Fruit fly (Drosophila melanogaster): ENCODE results near the gene Lcp65Af.
A peak's percentile ranks its signal among the peaks of the same experiment; 100 is the strongest.

The Lcp65Af gene

DNA sequence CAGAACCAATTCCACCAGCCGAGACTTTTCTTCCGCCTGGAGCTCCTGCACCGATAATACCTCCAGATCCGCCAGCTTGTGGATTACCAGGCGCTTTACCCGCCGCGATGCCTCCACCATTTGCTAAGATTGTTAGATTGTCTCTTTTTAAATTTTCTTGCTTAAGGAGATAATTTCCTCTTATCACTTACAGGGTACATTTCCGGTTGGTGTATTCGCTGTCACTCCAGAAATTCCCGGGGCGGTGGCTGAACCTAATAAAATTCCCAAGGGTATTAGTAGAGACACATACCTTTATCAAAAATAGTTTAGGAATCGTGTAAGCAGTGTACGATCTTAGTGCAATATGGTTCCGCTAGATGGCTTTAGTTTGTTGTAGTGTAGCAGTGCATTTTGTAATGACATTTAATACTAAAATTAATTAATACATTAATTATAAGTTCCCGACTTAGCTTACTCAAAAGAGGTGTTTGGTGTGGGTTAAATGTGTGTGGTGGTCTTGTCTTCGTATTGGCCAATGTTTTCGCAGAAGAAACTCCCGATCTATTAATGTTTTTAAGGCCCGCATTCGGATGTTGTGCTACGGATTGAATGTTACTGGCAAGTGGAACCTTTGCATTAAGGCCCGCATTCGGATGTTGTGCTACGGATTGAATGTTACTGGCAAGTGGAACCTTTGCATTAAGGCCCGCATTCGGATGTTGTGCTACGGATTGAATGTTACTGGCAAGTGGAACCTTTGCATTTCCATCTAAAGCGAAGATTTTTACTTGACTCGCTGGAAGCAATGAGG lies 11.8 kb downstream of the Lcp65Af start (continued):
- TF ChIP-seq CG15011 (GFP tag; optimal IDR thresholded peaks at IDR 0.05) = peak; percentile 71
- TF ChIP-seq Neu2 (GFP tag; optimal IDR thresholded peaks at IDR 0.05; ENCODE audit: borderline replicate concordance) = no peak
- peak; percentile 73 for TF ChIP-seq al (GFP tag; IDR thresholded peaks at IDR 0.05)
- TF ChIP-seq CG3726 (GFP tag; IDR thresholded peaks at IDR 0.05) = 0 out of 3 replicates have a peak, but pooled peaks have one; percentile 43
- peak; percentile 74 for TF ChIP-seq pita (GFP tag; optimal IDR thresholded peaks at IDR 0.05)
- peak; percentile 42 for TF ChIP-seq Blimp-1 (GFP tag; optimal IDR thresholded peaks at IDR 0.05)
- no peak for TF ChIP-seq pnt (GFP tag; optimal IDR thresholded peaks at IDR 0.05)
- TF ChIP-seq CG12219 (GFP tag; optimal IDR thresholded peaks at IDR 0.05) = peak; percentile 76
- peak; percentile 2 for TF ChIP-seq slou (GFP tag; optimal IDR thresholded peaks at IDR 0.05)
- TF ChIP-seq esg (GFP tag; conservative IDR thresholded peaks at IDR 0.05) = peak; percentile 25
- no peak for TF ChIP-seq exex (tag; optimal IDR thresholded peaks at IDR 0.05)
- peak; percentile 61; the same call in 1 of the 2 replicates for TF ChIP-seq bowl (GFP tag; IDR thresholded peaks at IDR 0.05)
- TF ChIP-seq CG32772 (GFP tag; IDR thresholded peaks at IDR 0.05) = no peak; the same call in 1 of the 2 replicates
- no peak for TF ChIP-seq vnd (GFP tag; IDR thresholded peaks at IDR 0.05; ENCODE audit: partially characterized antibody)
- no peak for TF ChIP-seq zf30C (GFP tag; optimal IDR thresholded peaks at IDR 0.05)
- peak; percentile 42; the same call in 1 of the 2 replicates for TF ChIP-seq CG42726 (GFP tag; IDR thresholded peaks at IDR 0.05; ENCODE audit: partially characterized antibody)
- peak; percentile 46 for TF ChIP-seq Bdp1 (GFP tag; optimal IDR thresholded peaks at IDR 0.05)
- no peak for TF ChIP-seq Doc2 (GFP tag; IDR thresholded peaks at IDR 0.05)
- no peak for TF ChIP-seq Hr39 (optimal IDR thresholded peaks at IDR 0.05)
- TF ChIP-seq CG33557 (GFP tag; optimal IDR thresholded peaks at IDR 0.05) = peak; percentile 50
- TF ChIP-seq CG17802 (tag; optimal IDR thresholded peaks at IDR 0.05) = peak; percentile 98
- peak; percentile 47 for TF ChIP-seq CG4820 (GFP tag; optimal IDR thresholded peaks at IDR 0.05)
- peak; percentile 62 for TF ChIP-seq CG13775 (GFP tag; optimal IDR thresholded peaks at IDR 0.05)
- TF ChIP-seq fd3F (GFP tag; optimal IDR thresholded peaks at IDR 0.05) = no peak
- TF ChIP-seq CG11398 (GFP tag; optimal IDR thresholded peaks at IDR 0.05) = peak; percentile 55
- TF ChIP-seq CG14441 (GFP tag; IDR thresholded peaks at IDR 0.05) = peak; percentile 72
- no peak for TF ChIP-seq gro (GFP tag; optimal IDR thresholded peaks at IDR 0.05)
- TF ChIP-seq CoRest (tag; optimal IDR thresholded peaks at IDR 0.05) = peak; percentile 39
- no peak for TF ChIP-seq corto (GFP tag; optimal IDR thresholded peaks at IDR 0.05)
- peak; percentile 83 for TF ChIP-seq H15 (GFP tag; IDR thresholded peaks at IDR 0.05)
- peak; percentile 81 for TF ChIP-seq Dad (GFP tag; optimal IDR thresholded peaks at IDR 0.05)
- peak; percentile 65 for TF ChIP-seq ems (GFP tag; optimal IDR thresholded peaks at IDR 0.05)
- no peak for TF ChIP-seq CG4404 (GFP tag; IDR thresholded peaks at IDR 0.05)
- no peak for TF ChIP-seq Trl (optimal IDR thresholded peaks at IDR 0.05)
- TF ChIP-seq Trl (GFP tag; optimal IDR thresholded peaks at IDR 0.05) = peak; percentile 71
- TF ChIP-seq Dek (tag; optimal IDR thresholded peaks at IDR 0.05) = no peak
- peak; percentile 39 for TF ChIP-seq CG12659 (GFP tag; optimal IDR thresholded peaks at IDR 0.05)
- no peak for TF ChIP-seq CG14667 (GFP tag; IDR thresholded peaks at IDR 0.05)
- TF ChIP-seq CG8765 (GFP tag; IDR thresholded peaks at IDR 0.05) = no peak
- TF ChIP-seq Dip2 (GFP tag; IDR thresholded peaks at IDR 0.05) = no peak
- peak; percentile 92 for TF ChIP-seq Camta (GFP tag; optimal IDR thresholded peaks at IDR 0.05)
- peak; percentile 83 for TF ChIP-seq CG4707 (GFP tag; optimal IDR thresholded peaks at IDR 0.05)
- TF ChIP-seq Jarid2 (GFP tag; optimal IDR thresholded peaks at IDR 0.05) = peak; percentile 58
- peak; percentile 79; the same call in 2 of the 3 replicates for TF ChIP-seq dysf (GFP tag; IDR thresholded peaks at IDR 0.05)
- TF ChIP-seq HmgD (GFP tag; optimal IDR thresholded peaks at IDR 0.05) = no peak
- TF ChIP-seq CG9876 (GFP tag; optimal IDR thresholded peaks at IDR 0.05) = peak; percentile 16
- TF ChIP-seq CG8924 (tag; optimal IDR thresholded peaks at IDR 0.05) = no peak
- peak; percentile 94 for TF ChIP-seq gce (GFP tag; IDR thresholded peaks at IDR 0.05)
- TF ChIP-seq Dll (GFP tag; IDR thresholded peaks at IDR 0.05; ENCODE audit: partially characterized antibody) = no peak
- peak; percentile 17 for TF ChIP-seq CG16815 (GFP tag; optimal IDR thresholded peaks at IDR 0.05)

Measured in whole organism, embryonic.